Worm (Caenorhabditis elegans) whole organism, mixed stage, embryonic: ENCODE measurements around the gene arrd-6.

Experiments
- M03D4.4 ChIP-seq: sonication (generic microtip); optimal IDR thresholded peaks from 2 replicates; lab custom pipeline; 2017; ENCODE audit warnings: mild to moderate bottlenecking, missing genetic modification characterization, missing compliant biosample characterization
- bed-3 ChIP-seq: fragments of 200-800 bp; sonication (Bioruptor generic); optimal IDR thresholded peaks from 3 replicates; lab custom pipeline; 2018; ENCODE audit warnings: mild to moderate bottlenecking, missing genetic modification characterization, moderate library complexity, missing compliant biosample characterization
- blmp-1 ChIP-seq: fragments of 150-350 bp; optimal IDR thresholded peaks from 2 replicates; lab custom pipeline; 2014; ENCODE audit warnings: missing biosample characterization, missing genetic modification characterization
- ceh-39 ChIP-seq: fragments of 150-350 bp; optimal IDR thresholded peaks from 2 replicates; lab custom pipeline; 2014; ENCODE audit warnings: missing biosample characterization, missing genetic modification characterization
- ceh-43 ChIP-seq: fragments of 200-800 bp; sonication (Bioruptor generic); optimal IDR thresholded peaks from 2 replicates; lab custom pipeline; 2018; ENCODE audit warnings: mild to moderate bottlenecking, missing genetic modification characterization, moderate library complexity, missing compliant biosample characterization
- ceh-83 ChIP-seq: fragments of 200-800 bp; sonication (Bioruptor generic); optimal IDR thresholded peaks from 2 replicates; lab custom pipeline; 2018; ENCODE audit warnings: mild to moderate bottlenecking, missing genetic modification characterization, missing compliant biosample characterization
- ces-1 ChIP-seq: fragments of 150-350 bp; optimal IDR thresholded peaks from 2 replicates; lab custom pipeline; 2014; ENCODE audit warnings: missing biosample characterization, missing genetic modification reagents, missing genetic modification characterization
- cnd-1 ChIP-seq: fragments of 200-800 bp; sonication (Bioruptor generic); optimal IDR thresholded peaks from 2 replicates; lab custom pipeline; 2018; ENCODE audit warnings: mild to moderate bottlenecking, missing genetic modification characterization, missing compliant biosample characterization
- drap-1 ChIP-seq: fragments of 200-800 bp; sonication (Bioruptor generic); optimal IDR thresholded peaks from 3 replicates; lab custom pipeline; 2018; ENCODE audit warnings: mild to moderate bottlenecking, missing genetic modification characterization, missing compliant biosample characterization
- elt-1 ChIP-seq: sonication (generic microtip); optimal IDR thresholded peaks from 2 replicates; lab custom pipeline; 2017; ENCODE audit warnings: missing genetic modification characterization, mild to moderate bottlenecking, missing compliant biosample characterization, antibody characterized with exemption, moderate library complexity, borderline replicate concordance; ENCODE audit not compliant: insufficient read depth
- elt-3 ChIP-seq: fragments of 150-350 bp; optimal IDR thresholded peaks from 2 replicates; lab custom pipeline; 2014; ENCODE audit warnings: missing biosample characterization, missing genetic modification characterization
- flh-1 ChIP-seq: fragments of 200-800 bp; sonication (Bioruptor generic); optimal IDR thresholded peaks from 2 replicates; lab custom pipeline; 2018; ENCODE audit warnings: mild to moderate bottlenecking, missing genetic modification characterization, moderate library complexity, missing compliant biosample characterization
- ham-2 ChIP-seq: fragments of 200-800 bp; sonication (Bioruptor generic); optimal IDR thresholded peaks from 2 replicates; lab custom pipeline; 2018; ENCODE audit warnings: mild to moderate bottlenecking, missing genetic modification characterization, missing compliant biosample characterization
- hlh-1 ChIP-seq: fragments of 150-350 bp; optimal IDR thresholded peaks from 2 replicates; lab custom pipeline; 2014; ENCODE audit warnings: missing biosample characterization, missing genetic modification reagents, missing genetic modification characterization
- lin-13 ChIP-seq: fragments of 150-350 bp; optimal IDR thresholded peaks from 2 replicates; lab custom pipeline; 2014; ENCODE audit warnings: missing biosample characterization, missing genetic modification characterization
- lin-32 ChIP-seq: fragments of 200-800 bp; sonication (Bioruptor generic); optimal IDR thresholded peaks from 2 replicates; lab custom pipeline; 2018; ENCODE audit warnings: mild to moderate bottlenecking, missing genetic modification characterization, missing compliant biosample characterization
- lsy-2 ChIP-seq: fragments of 150-350 bp; optimal IDR thresholded peaks from 2 replicates; lab custom pipeline; 2014; ENCODE audit warnings: missing biosample characterization, missing genetic modification characterization
- mab-5 ChIP-seq: fragments of 150-350 bp; optimal IDR thresholded peaks from 2 replicates; lab custom pipeline; 2014; ENCODE audit warnings: missing biosample characterization, missing genetic modification characterization
- mep-1 ChIP-seq: fragments of 150-350 bp; optimal IDR thresholded peaks from 2 replicates; lab custom pipeline; 2017; ENCODE audit warnings: missing biosample characterization, missing genetic modification reagents, missing genetic modification characterization, inconsistent platforms
- mls-2 ChIP-seq: sonication (generic microtip); optimal IDR thresholded peaks from 2 replicates; lab custom pipeline; 2016; ENCODE audit warnings: mild to moderate bottlenecking, missing genetic modification characterization, moderate library complexity, missing compliant biosample characterization
- nhr-12 ChIP-seq: fragments of 150-350 bp; optimal IDR thresholded peaks from 2 replicates; lab custom pipeline; 2014; ENCODE audit warnings: missing biosample characterization, missing genetic modification characterization
- nhr-2 ChIP-seq: fragments of 150-350 bp; optimal IDR thresholded peaks from 2 replicates; lab custom pipeline; 2014; ENCODE audit warnings: missing biosample characterization, missing genetic modification characterization
- nhr-237 ChIP-seq: fragments of 150-350 bp; optimal IDR thresholded peaks from 2 replicates; lab custom pipeline; 2014; ENCODE audit warnings: missing biosample characterization, missing genetic modification characterization
- nhr-28 ChIP-seq: fragments of 150-350 bp; optimal IDR thresholded peaks from 2 replicates; lab custom pipeline; 2014; ENCODE audit warnings: missing biosample characterization, missing genetic modification characterization
- nhr-76 ChIP-seq: sonication (generic microtip); optimal IDR thresholded peaks from 2 replicates; lab custom pipeline; 2017; ENCODE audit warnings: missing biosample characterization, missing genetic modification characterization
- pha-4 ChIP-seq: fragments of 150-350 bp; optimal IDR thresholded peaks from 2 replicates; lab custom pipeline; 2018; ENCODE audit warnings: missing biosample characterization, missing genetic modification reagents, missing genetic modification characterization
- sem-2 ChIP-seq: fragments of 200-800 bp; sonication (Bioruptor generic); optimal IDR thresholded peaks from 2 replicates; lab custom pipeline; 2018; ENCODE audit warnings: mild to moderate bottlenecking, missing genetic modification characterization, missing compliant biosample characterization
- snpc-4 ChIP-seq: fragments of 150-350 bp; optimal IDR thresholded peaks from 2 replicates; lab custom pipeline; 2014; ENCODE audit warnings: missing biosample characterization, missing genetic modification characterization
- sptf-1 ChIP-seq: sonication (generic microtip); optimal IDR thresholded peaks from 2 replicates; lab custom pipeline; 2017; ENCODE audit warnings: mild to moderate bottlenecking, missing genetic modification characterization, moderate library complexity, missing compliant biosample characterization
- tbx-8 ChIP-seq: fragments of 200-800 bp; sonication (Bioruptor generic); optimal IDR thresholded peaks from 2 replicates; lab custom pipeline; 2018; ENCODE audit warnings: mild to moderate bottlenecking, missing genetic modification characterization, moderate library complexity, missing compliant biosample characterization
- unc-120 ChIP-seq: sonication (generic microtip); optimal IDR thresholded peaks from 2 replicates; lab custom pipeline; 2017; ENCODE audit warnings: missing genetic modification characterization, missing compliant biosample characterization; ENCODE audit not compliant: poor library complexity, severe bottlenecking
- unc-39 ChIP-seq: fragments of 150-350 bp; optimal IDR thresholded peaks from 2 replicates; lab custom pipeline; 2014; ENCODE audit warnings: missing biosample characterization, missing genetic modification characterization
- unc-62 ChIP-seq: fragments of 150-350 bp; optimal IDR thresholded peaks from 2 replicates; lab custom pipeline; 2014; ENCODE audit warnings: missing biosample characterization, missing genetic modification reagents, missing genetic modification characterization
- zip-8 ChIP-seq: fragments of 150-350 bp; optimal IDR thresholded peaks from 2 replicates; lab custom pipeline; 2014; ENCODE audit warnings: missing biosample characterization, missing genetic modification characterization
- ztf-11 ChIP-seq: fragments of 150-350 bp; optimal IDR thresholded peaks from 2 replicates; lab custom pipeline; 2014; ENCODE audit warnings: missing biosample characterization, missing genetic modification characterization

Gene arrd-6

DNA sequence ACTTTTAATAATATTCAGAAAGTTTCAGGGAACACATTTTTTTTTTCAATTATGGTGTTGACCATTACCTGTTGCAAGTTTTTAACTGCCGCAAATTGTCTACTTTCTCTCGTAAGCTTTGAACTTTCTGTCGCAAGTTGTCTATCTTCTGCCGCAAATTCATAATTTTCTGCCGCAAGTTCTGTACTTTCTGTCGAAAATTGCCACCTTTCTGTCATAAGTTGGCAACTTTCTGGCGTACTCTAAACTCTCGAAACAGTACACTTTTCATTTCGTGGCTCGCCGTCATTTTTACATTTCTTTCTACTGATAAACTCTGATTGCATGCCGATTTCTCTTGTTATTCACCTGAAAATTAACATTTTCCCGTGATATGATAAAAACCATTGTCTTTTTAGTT, 12.9 kb downstream of the arrd-6 start:
- TF ChIP-seq lin-32 (GFP tag; lab: Kevin White, UChicago): no peak
- no peak for TF ChIP-seq bed-3
- TF ChIP-seq nhr-28: no peak
- no peak for TF ChIP-seq ces-1 (GFP tag; lab: Kevin White, UChicago)
- TF ChIP-seq snpc-4 (tag; lab: Kevin White, UChicago): no peak
- no peak for TF ChIP-seq cnd-1 (tag; lab: Kevin White, UChicago)
- TF ChIP-seq, all 35 proteins: peak for 0

DNA sequence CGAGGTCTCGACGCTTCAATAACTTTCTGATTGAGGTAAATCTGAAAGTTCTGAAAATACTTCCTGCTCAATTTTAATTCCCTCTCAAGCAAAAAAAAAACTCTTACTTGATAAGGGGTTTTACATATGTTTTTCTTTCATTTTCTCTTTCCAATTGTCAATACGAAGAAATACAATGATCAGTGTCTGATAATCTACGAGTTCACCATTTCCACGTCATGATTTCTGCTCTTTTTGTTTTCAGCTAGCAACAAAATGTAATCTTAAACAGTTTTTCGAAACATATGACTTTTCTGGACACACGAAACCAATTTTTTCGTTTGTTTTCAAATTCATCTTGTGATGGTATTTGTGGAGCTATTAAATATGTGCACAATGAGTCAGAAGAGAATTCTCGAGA, 13.6 kb downstream of the arrd-6 start:
- TF ChIP-seq flh-1 (GFP tag; lab: Kevin White, UChicago) (no peak), sem-2 (GFP tag; lab: Kevin White, UChicago) (no peak), M03D4.4 (no peak), lin-32 (GFP tag; lab: Kevin White, UChicago) (no peak)

DNA sequence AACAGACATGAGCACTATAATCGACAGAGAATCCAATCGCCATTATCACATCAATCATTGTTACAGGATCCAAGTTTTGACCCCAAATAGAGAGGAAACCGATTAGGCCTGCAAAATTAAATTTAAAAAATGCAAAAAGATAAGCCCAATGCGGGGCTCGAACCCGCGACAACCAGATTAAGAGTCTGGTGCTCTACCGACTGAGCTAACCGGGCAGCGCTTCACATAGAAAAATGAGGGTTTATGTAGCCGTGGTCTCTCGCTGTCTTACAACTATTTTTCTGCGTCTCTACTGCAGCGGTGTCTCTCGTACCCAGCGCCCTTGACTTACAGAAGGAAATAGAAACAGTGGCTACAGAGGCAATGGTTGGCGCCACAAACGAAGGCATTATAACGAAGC, 15.1 kb downstream of the arrd-6 start:
- TF ChIP-seq lin-13 (tag; lab: Kevin White, UChicago) (no peak), ces-1 (GFP tag; lab: Kevin White, UChicago) (no peak), unc-62 (GFP tag; lab: Kevin White, UChicago) (no peak), tbx-8 (no peak), flh-1 (GFP tag; lab: Kevin White, UChicago) (no peak), mab-5 (tag; lab: Kevin White, UChicago) (no peak), ceh-83 (GFP tag; lab: Kevin White, UChicago) (no peak), ztf-11 (tag; lab: Kevin White, UChicago) (no peak), mep-1 (tag; lab: Kevin White, UChicago) (no peak), nhr-2 (no peak), sptf-1 (tag; lab: Kevin White, UChicago) (peak; percentile 71), elt-1 (no peak), pha-4 (no peak), nhr-12 (tag; lab: Kevin White, UChicago) (no peak), elt-3 (tag; lab: Kevin White, UChicago) (no peak), blmp-1 (tag; lab: Kevin White, UChicago) (no peak), M03D4.4 (peak; percentile 47), zip-8 (tag; lab: Kevin White, UChicago) (no peak), ceh-43 (GFP tag; lab: Kevin White, UChicago) (no peak), lin-32 (GFP tag; lab: Kevin White, UChicago) (no peak), nhr-28 (no peak), sem-2 (GFP tag; lab: Kevin White, UChicago) (no peak), drap-1 (peak; percentile 60), mls-2 (tag; lab: Kevin White, UChicago) (peak; percentile 52), ham-2 (GFP tag; lab: Kevin White, UChicago) (peak; percentile 61), bed-3 (peak; percentile 52), unc-39 (no peak), nhr-237 (tag; lab: Kevin White, UChicago) (no peak), unc-120 (tag; lab: Kevin White, UChicago) (peak; percentile 70), nhr-76 (tag; lab: Kevin White, UChicago) (no peak), lsy-2 (tag; lab: Kevin White, UChicago) (no peak), hlh-1 (tag; lab: Kevin White, UChicago) (no peak), cnd-1 (tag; lab: Kevin White, UChicago) (peak; percentile 13), ceh-39 (tag; lab: Kevin White, UChicago) (no peak), snpc-4 (tag; lab: Kevin White, UChicago) (no peak)
- TF ChIP-seq, all 35 proteins: peak for 8

DNA sequence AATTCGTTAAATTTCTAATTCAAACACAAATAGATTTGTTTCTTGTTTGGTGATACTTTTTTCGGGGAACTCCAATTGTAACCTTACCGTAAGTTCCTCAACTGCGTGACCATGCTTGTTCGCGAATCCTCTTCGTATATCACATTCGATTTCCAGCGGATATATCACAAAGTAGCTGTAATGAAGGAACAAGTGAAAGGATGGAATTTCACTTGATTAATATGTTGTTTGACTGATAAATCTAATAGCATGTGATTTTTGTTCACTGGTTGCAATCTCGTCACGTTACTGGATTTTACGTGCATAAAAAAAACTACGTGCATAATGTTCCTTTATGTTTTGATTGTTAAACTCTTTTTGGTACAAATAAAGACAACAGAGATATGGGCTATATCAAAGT, 19.1 kb downstream of the arrd-6 start:
- no peak for TF ChIP-seq M03D4.4
- TF ChIP-seq ham-2 (GFP tag; lab: Kevin White, UChicago): no peak
- no peak for TF ChIP-seq flh-1 (GFP tag; lab: Kevin White, UChicago)
- TF ChIP-seq snpc-4 (tag; lab: Kevin White, UChicago): no peak
- TF ChIP-seq ztf-11 (tag; lab: Kevin White, UChicago): no peak
- no peak for TF ChIP-seq lsy-2 (tag; lab: Kevin White, UChicago)
- TF ChIP-seq nhr-28: no peak
- no peak for TF ChIP-seq ceh-43 (GFP tag; lab: Kevin White, UChicago)
- no peak for TF ChIP-seq elt-1
- no peak for TF ChIP-seq sem-2 (GFP tag; lab: Kevin White, UChicago)
- TF ChIP-seq sptf-1 (tag; lab: Kevin White, UChicago): no peak
- TF ChIP-seq pha-4: no peak
- TF ChIP-seq ceh-83 (GFP tag; lab: Kevin White, UChicago): no peak
- no peak for TF ChIP-seq unc-120 (tag; lab: Kevin White, UChicago)
- no peak for TF ChIP-seq nhr-237 (tag; lab: Kevin White, UChicago)
- TF ChIP-seq, all 35 proteins: peak for 0
